Worm (Caenorhabditis elegans) whole organism, L1 larva: Measurements from ENCODE around the gene mlc-1.

Experiments
- aha-1 ChIP-seq: fragments of 150-350 bp; optimal IDR thresholded peaks from 2 replicates; lab custom pipeline; 2014; ENCODE audit warnings: missing biosample characterization, missing genetic modification characterization
- alr-1 ChIP-seq: fragments of 200-800 bp; sonication (Bioruptor generic); optimal IDR thresholded peaks from 2 replicates; lab custom pipeline; 2018; ENCODE audit warnings: borderline replicate concordance, mild to moderate bottlenecking, missing genetic modification characterization, missing compliant biosample characterization
- blmp-1 ChIP-seq: fragments of 150-350 bp; optimal IDR thresholded peaks from 2 replicates; lab custom pipeline; 2014; ENCODE audit warnings: missing biosample characterization, missing genetic modification characterization
- ceh-63 ChIP-seq: fragments of 200-800 bp; sonication (Bioruptor generic); optimal IDR thresholded peaks from 2 replicates; lab custom pipeline; 2018; ENCODE audit warnings: mild to moderate bottlenecking, missing genetic modification characterization, missing compliant biosample characterization
- ceh-82 ChIP-seq, 3 experiments: fragments of 150-350 bp in 1 of 3; sonication (generic microtip) in 2 of 3; optimal IDR thresholded peaks; 2 replicates each; lab custom pipeline; 2014 to 2017; ENCODE audit warnings: missing biosample characterization in 3 of 3, missing genetic modification characterization in 3 of 3
- ceh-88 ChIP-seq: fragments of 200-800 bp; sonication (Bioruptor generic); IDR thresholded peaks from 2 replicates; pipeline ENCODE4 v1.3.6; 2022; ENCODE audit warnings: missing genetic modification characterization, missing compliant biosample characterization
- ceh-90 ChIP-seq: sonication (generic microtip); optimal IDR thresholded peaks from 2 replicates; lab custom pipeline; 2016; ENCODE audit warnings: missing genetic modification characterization, missing compliant biosample characterization
- dsc-1 ChIP-seq: sonication (generic microtip); optimal IDR thresholded peaks from 2 replicates; lab custom pipeline; 2016; ENCODE audit warnings: mild to moderate bottlenecking, missing genetic modification characterization, missing compliant biosample characterization
- efl-1 ChIP-seq, 4 experiments: fragments of 150-350 bp; optimal IDR thresholded peaks in 3 of 4; peaks in 1 of 4; 1 replicate in 1 of 4; 2 replicates in 3 of 4; lab custom pipeline; 2014; ENCODE audit warnings: missing biosample characterization in 2 of 4, missing genetic modification characterization in 2 of 4, missing genetic modification reagents in 2 of 4
- egl-13 ChIP-seq: sonication (generic microtip); optimal IDR thresholded peaks from 2 replicates; lab custom pipeline; 2016; ENCODE audit warnings: missing genotype, missing genetic modification reagents, missing genetic modification characterization, missing compliant biosample characterization
- egl-27 ChIP-seq, 2 experiments: fragments of 150-350 bp in 1 of 2; sonication (generic microtip); optimal IDR thresholded peaks; 3 replicates each; lab custom pipeline; 2017 to 2018; ENCODE audit warnings: missing biosample characterization in 2 of 2, missing genetic modification characterization in 2 of 2, missing genetic modification reagents in 2 of 2
- elt-2 ChIP-seq: sonication (generic microtip); optimal IDR thresholded peaks from 2 replicates; lab custom pipeline; 2016; ENCODE audit warnings: missing genetic modification characterization, mild to moderate bottlenecking, inconsistent platforms, missing compliant biosample characterization, missing genetic modification reagents
- elt-3 ChIP-seq, 6 experiments: fragments of 150-350 bp in 1 of 6; sonication (generic microtip); optimal IDR thresholded peaks; 2 replicates each; lab custom pipeline; 2017 to 2018; ENCODE audit warnings: missing biosample characterization in 6 of 6, missing genetic modification characterization in 6 of 6, inconsistent platforms in 1 of 6
- ets-5 ChIP-seq: fragments of 200-800 bp; sonication (Bioruptor generic); IDR thresholded peaks from 2 replicates; pipeline ENCODE4 v1.3.6; 2022; ENCODE audit warnings: missing genetic modification characterization, missing compliant biosample characterization
- fkh-8 ChIP-seq: sonication (generic microtip); optimal IDR thresholded peaks from 2 replicates; lab custom pipeline; 2016; ENCODE audit warnings: mild to moderate bottlenecking, missing genetic modification characterization, missing compliant biosample characterization
- fos-1 ChIP-seq: fragments of 150-350 bp; optimal IDR thresholded peaks from 2 replicates; lab custom pipeline; 2014; ENCODE audit warnings: missing biosample characterization, missing genetic modification characterization
- hlh-17 ChIP-seq: fragments of 200-800 bp; sonication (Bioruptor generic); optimal IDR thresholded peaks from 2 replicates; lab custom pipeline; 2018; ENCODE audit warnings: missing genetic modification characterization, mild to moderate bottlenecking, missing compliant biosample characterization, moderate library complexity, borderline replicate concordance
- irx-1 ChIP-seq: sonication (generic microtip); optimal IDR thresholded peaks from 2 replicates; lab custom pipeline; 2016; ENCODE audit warnings: missing genetic modification characterization, missing compliant biosample characterization
- lin-14 ChIP-seq: fragments of 200-800 bp; sonication (Bioruptor generic); optimal IDR thresholded peaks from 2 replicates; lab custom pipeline; 2018; ENCODE audit warnings: mild to moderate bottlenecking, missing genetic modification characterization, moderate library complexity, missing compliant biosample characterization
- lin-15B ChIP-seq: fragments of 150-350 bp; sonication (generic microtip); optimal IDR thresholded peaks from 3 replicates; lab custom pipeline; 2014; ENCODE audit warnings: missing biosample characterization, missing genetic modification characterization
- lin-35 ChIP-seq, 2 experiments: fragments of 150-350 bp; optimal IDR thresholded peaks; 2 replicates each; lab custom pipeline; 2014; ENCODE audit warnings: missing biosample characterization in 2 of 2, missing genetic modification characterization in 2 of 2, missing genetic modification reagents in 2 of 2
- lin-39 ChIP-seq: fragments of 150-350 bp; optimal IDR thresholded peaks from 2 replicates; lab custom pipeline; 2014; ENCODE audit warnings: missing biosample characterization, missing genetic modification reagents, missing genetic modification characterization
- lsy-2 ChIP-seq, 2 experiments: fragments of 150-350 bp; optimal IDR thresholded peaks; 2 replicates each; lab custom pipeline; 2014; ENCODE audit warnings: missing biosample characterization in 2 of 2, missing genetic modification characterization in 2 of 2
- mab-9 ChIP-seq: fragments of 200-800 bp; sonication (Bioruptor generic); IDR thresholded peaks from 2 replicates; pipeline ENCODE4 v1.3.6; 2022; ENCODE audit warnings: missing genetic modification reagents, missing genetic modification characterization, missing compliant biosample characterization
- mdl-1 ChIP-seq, 2 experiments: fragments of 150-350 bp; optimal IDR thresholded peaks; 2 replicates each; lab custom pipeline; 2014 to 2017; ENCODE audit warnings: missing biosample characterization in 2 of 2, missing genetic modification characterization in 2 of 2, inconsistent platforms in 1 of 2
- mep-1 ChIP-seq: fragments of 150-350 bp; optimal IDR thresholded peaks from 2 replicates; lab custom pipeline; 2014; ENCODE audit warnings: missing biosample characterization, missing genetic modification characterization
- nhr-12 ChIP-seq: sonication (generic microtip); optimal IDR thresholded peaks from 2 replicates; lab custom pipeline; 2017; ENCODE audit warnings: missing biosample characterization, missing genetic modification characterization
- nhr-19 ChIP-seq: fragments of 200-800 bp; sonication (Bioruptor generic); conservative IDR thresholded peaks from 2 replicates; pipeline ENCODE4 v1.3.6; 2022; ENCODE audit warnings: missing genetic modification characterization, missing compliant biosample characterization
- nhr-71 ChIP-seq: sonication (generic microtip); optimal IDR thresholded peaks from 2 replicates; lab custom pipeline; 2016; ENCODE audit warnings: mild to moderate bottlenecking, missing genetic modification characterization, moderate library complexity, missing compliant biosample characterization
- nhr-76 ChIP-seq: sonication (generic microtip); optimal IDR thresholded peaks from 2 replicates; lab custom pipeline; 2017; ENCODE audit warnings: missing biosample characterization, missing genetic modification characterization
- nhr-85 ChIP-seq: sonication (generic microtip); peaks from one replicate; lab custom pipeline; 2016; ENCODE audit warnings: missing genetic modification characterization, inconsistent platforms, missing compliant biosample characterization
- pax-3 ChIP-seq: fragments of 200-800 bp; sonication (Bioruptor generic); optimal IDR thresholded peaks from 2 replicates; lab custom pipeline; 2018; ENCODE audit warnings: mild to moderate bottlenecking, missing genetic modification characterization, moderate library complexity, missing compliant biosample characterization
- skn-1 ChIP-seq: fragments of 150-350 bp; optimal IDR thresholded peaks from 2 replicates; lab custom pipeline; 2014; ENCODE audit warnings: missing biosample characterization, missing genetic modification characterization
- snpc-4 ChIP-seq: fragments of 150-350 bp; optimal IDR thresholded peaks from 2 replicates; lab custom pipeline; 2014; ENCODE audit warnings: missing biosample characterization, missing genetic modification characterization
- sox-4 ChIP-seq: sonication (generic microtip); optimal IDR thresholded peaks from 2 replicates; lab custom pipeline; 2016; ENCODE audit warnings: missing genetic modification characterization, missing compliant biosample characterization
- sup-37 ChIP-seq: fragments of 200-800 bp; sonication (Bioruptor generic); optimal IDR thresholded peaks from 2 replicates; lab custom pipeline; 2018; ENCODE audit warnings: mild to moderate bottlenecking, missing genetic modification characterization, missing compliant biosample characterization
- swsn-7 ChIP-seq: sonication (generic microtip); optimal IDR thresholded peaks from 2 replicates; lab custom pipeline; 2016; ENCODE audit warnings: missing genetic modification characterization, missing compliant biosample characterization
- tbx-2 ChIP-seq: sonication (generic microtip); optimal IDR thresholded peaks from 2 replicates; lab custom pipeline; 2016; ENCODE audit warnings: missing genetic modification characterization, missing compliant biosample characterization
- tlp-1 ChIP-seq: fragments of 150-350 bp; optimal IDR thresholded peaks from 2 replicates; lab custom pipeline; 2014; ENCODE audit warnings: missing biosample characterization, missing genetic modification characterization
- unc-30 ChIP-seq: sonication (generic microtip); optimal IDR thresholded peaks from 2 replicates; lab custom pipeline; 2017; ENCODE audit warnings: missing biosample characterization, missing genetic modification characterization
- unc-62 ChIP-seq: fragments of 150-350 bp; optimal IDR thresholded peaks from 2 replicates; lab custom pipeline; 2014; ENCODE audit warnings: missing biosample characterization, missing genetic modification reagents, missing genetic modification characterization
- unc-86 ChIP-seq: sonication (generic microtip); optimal IDR thresholded peaks from 2 replicates; lab custom pipeline; 2016; ENCODE audit warnings: missing genetic modification characterization, missing compliant biosample characterization
- unc-98 ChIP-seq: fragments of 200-800 bp; sonication (Bioruptor generic); IDR thresholded peaks from 2 replicates; pipeline ENCODE4 v1.3.6; 2022; ENCODE audit warnings: missing genetic modification characterization, missing compliant biosample characterization
- vab-15 ChIP-seq: sonication (generic microtip); optimal IDR thresholded peaks from 2 replicates; lab custom pipeline; 2017; ENCODE audit warnings: missing genotype, mild to moderate bottlenecking, missing genetic modification characterization, missing compliant biosample characterization
- xbp-1 ChIP-seq: sonication (generic microtip); optimal IDR thresholded peaks from 2 replicates; lab custom pipeline; 2016; ENCODE audit warnings: missing genetic modification characterization, missing compliant biosample characterization
- zip-4 ChIP-seq: fragments of 200-800 bp; sonication (Bioruptor generic); optimal IDR thresholded peaks from 2 replicates; lab custom pipeline; 2018; ENCODE audit warnings: mild to moderate bottlenecking, missing genetic modification characterization, moderate library complexity, missing compliant biosample characterization
- ztf-4 ChIP-seq: fragments of 150-350 bp; optimal IDR thresholded peaks from 2 replicates; lab custom pipeline; 2014; ENCODE audit warnings: missing biosample characterization, missing genetic modification characterization

Gene mlc-1

ce11 chrX:17417505-17418004 lies 41.5 kb upstream of the mlc-1 start:
- TF ChIP-seq efl-1 (optimal IDR thresholded peaks at IDR 0.05; lab: Kevin White, UChicago): no peak
- peak in 1 of 2 experiments; percentile 68 for TF ChIP-seq efl-1 (GFP tag; optimal IDR thresholded peaks at IDR 0.05 in 1 of 2; lab: Kevin White, UChicago)
- TF ChIP-seq mab-9 (GFP tag; lab: Robert Waterston, UW): no peak
- no peak for TF ChIP-seq tlp-1 (tag; lab: Kevin White, UChicago)
- peak in 1 of 6 experiments; percentile 51 for TF ChIP-seq elt-3 (tag; optimal IDR thresholded peaks at IDR 0.05; lab: Kevin White, UChicago)
- TF ChIP-seq mdl-1 (tag; optimal IDR thresholded peaks at IDR 0.05; lab: Kevin White, UChicago): no peak
- peak; percentile 14 for TF ChIP-seq nhr-71 (tag; lab: Kevin White, UChicago)
- TF ChIP-seq lin-14 (GFP tag; lab: Kevin White, UChicago): peak; percentile 8
- no peak for TF ChIP-seq elt-2 (tag; lab: Kevin White, UChicago)
- no peak for TF ChIP-seq lin-15B (tag; lab: Kevin White, UChicago)
- TF ChIP-seq egl-13 (tag; lab: Kevin White, UChicago): no peak
- no peak for TF ChIP-seq sup-37 (GFP tag; lab: Kevin White, UChicago)
- TF ChIP-seq nhr-19 (GFP tag; lab: Robert Waterston, UW): no peak
- TF ChIP-seq aha-1 (tag; lab: Kevin White, UChicago): no peak
- no peak for TF ChIP-seq nhr-76 (tag; lab: Kevin White, UChicago)
- no peak for TF ChIP-seq sox-4
- peak; percentile 54 for TF ChIP-seq nhr-85 (tag; lab: Kevin White, UChicago)
- no peak for TF ChIP-seq swsn-7 (tag; lab: Kevin White, UChicago)

ce11 chrX:17419813-17420584 lies 39.0 kb upstream of the mlc-1 start:
- TF ChIP-seq mep-1: peak; percentile 21
- no peak for TF ChIP-seq ceh-88
- TF ChIP-seq fkh-8 (tag; lab: Kevin White, UChicago): no peak
- TF ChIP-seq egl-27 (tag; optimal IDR thresholded peaks at IDR 0.05; lab: Kevin White, UChicago): no peak
- no peak for TF ChIP-seq lin-15B (tag; lab: Kevin White, UChicago)
- TF ChIP-seq lin-14 (GFP tag; lab: Kevin White, UChicago): peak; percentile 45
- no peak for TF ChIP-seq zip-4 (GFP tag; lab: Kevin White, UChicago)
- peak; percentile 73 for TF ChIP-seq blmp-1 (tag; lab: Kevin White, UChicago)
- no peak for TF ChIP-seq tlp-1 (tag; lab: Kevin White, UChicago)
- TF ChIP-seq dsc-1 (tag; lab: Kevin White, UChicago): no peak
- peak in 1 of 2 experiments; percentile 47 for TF ChIP-seq lin-35 (GFP tag; optimal IDR thresholded peaks at IDR 0.05; lab: Kevin White, UChicago)
- no peak for TF ChIP-seq unc-30 (tag; lab: Kevin White, UChicago)
- TF ChIP-seq nhr-12 (tag; lab: Kevin White, UChicago): no peak
- no peak for TF ChIP-seq ceh-90 (tag; lab: Kevin White, UChicago)
- peak; percentile 48 for TF ChIP-seq fos-1 (tag; lab: Kevin White, UChicago)
- peak in 1 of 2 experiments; percentile 71 for TF ChIP-seq lsy-2 (tag; optimal IDR thresholded peaks at IDR 0.05; lab: Kevin White, UChicago)
- TF ChIP-seq vab-15 (tag; lab: Kevin White, UChicago): no peak
- no peak for TF ChIP-seq hlh-17 (GFP tag; lab: Kevin White, UChicago)
- no peak for TF ChIP-seq xbp-1 (tag; lab: Kevin White, UChicago)
- no peak for TF ChIP-seq alr-1 (tag; lab: Kevin White, UChicago)
- TF ChIP-seq egl-13 (tag; lab: Kevin White, UChicago): no peak
- no peak for TF ChIP-seq unc-86 (tag; lab: Kevin White, UChicago)
- TF ChIP-seq efl-1 (optimal IDR thresholded peaks at IDR 0.05; lab: Kevin White, UChicago): no peak
- peak in 1 of 2 experiments; percentile 85 for TF ChIP-seq efl-1 (GFP tag; optimal IDR thresholded peaks at IDR 0.05 in 1 of 2; lab: Kevin White, UChicago)
- TF ChIP-seq ceh-63 (GFP tag; lab: Kevin White, UChicago): no peak
- no peak for TF ChIP-seq skn-1
- no peak for TF ChIP-seq snpc-4 (tag; lab: Kevin White, UChicago)
- TF ChIP-seq ceh-82 (tag; optimal IDR thresholded peaks at IDR 0.05; lab: Kevin White, UChicago): no peak
- no peak for TF ChIP-seq unc-98 (GFP tag; lab: Robert Waterston, UW)
- TF ChIP-seq ets-5 (GFP tag; lab: Robert Waterston, UW): 0 out of 2 replicates have a peak, but pooled peaks have one; percentile 7
- peak; percentile 27 for TF ChIP-seq irx-1 (tag; lab: Kevin White, UChicago)
- TF ChIP-seq unc-62 (GFP tag; lab: Kevin White, UChicago): no peak
- TF ChIP-seq swsn-7 (tag; lab: Kevin White, UChicago): no peak
- no peak for TF ChIP-seq pax-3 (tag; lab: Kevin White, UChicago)
- peak; percentile 13 for TF ChIP-seq tbx-2 (tag; lab: Kevin White, UChicago)
- peak; percentile 94 for TF ChIP-seq ztf-4 (tag; lab: Kevin White, UChicago)
- TF ChIP-seq sox-4: no peak
- TF ChIP-seq lin-39 (tag; lab: Kevin White, UChicago): no peak
